Worm (Caenorhabditis elegans) whole organism, early embryonic: Measurements from ENCODE around the gene nac-3.

Source experiments
- B0310.2 ChIP-seq: sonication (generic microtip); optimal IDR thresholded peaks from 2 replicates; lab custom pipeline; 2016; ENCODE audit warnings: mild to moderate bottlenecking, missing genetic modification characterization, missing compliant biosample characterization
- F13C5.2 ChIP-seq: sonication (generic microtip); optimal IDR thresholded peaks from 2 replicates; lab custom pipeline; 2017; ENCODE audit warnings: mild to moderate bottlenecking, missing genetic modification characterization, inconsistent platforms, missing compliant biosample characterization
- aly-1 ChIP-seq: sonication (generic microtip); optimal IDR thresholded peaks from 2 replicates; lab custom pipeline; 2016; ENCODE audit warnings: missing genetic modification characterization, missing compliant biosample characterization
- ceh-13 ChIP-seq: fragments of 200-800 bp; sonication (Bioruptor generic); optimal IDR thresholded peaks from 2 replicates; lab custom pipeline; 2018; ENCODE audit warnings: mild to moderate bottlenecking, missing genetic modification characterization, missing compliant biosample characterization
- ceh-36 ChIP-seq: sonication (generic microtip); optimal IDR thresholded peaks from 2 replicates; lab custom pipeline; 2016; ENCODE audit warnings: missing genetic modification characterization, inconsistent platforms, missing compliant biosample characterization
- ets-7 ChIP-seq: sonication (generic microtip); optimal IDR thresholded peaks from 2 replicates; lab custom pipeline; 2016; ENCODE audit warnings: missing genotype, missing genetic modification characterization, missing compliant biosample characterization
- flt-1 ChIP-seq: fragments of 200-800 bp; sonication (Bioruptor generic); IDR thresholded peaks from 2 replicates; pipeline ENCODE4 v1.3.6; 2022; ENCODE audit warnings: missing genetic modification characterization, missing compliant biosample characterization
- hmbx-1 ChIP-seq: sonication (generic microtip); optimal IDR thresholded peaks from 2 replicates; lab custom pipeline; 2016; ENCODE audit warnings: mild to moderate bottlenecking, missing genetic modification characterization, missing compliant biosample characterization
- hmg-4 ChIP-seq: fragments of 200-800 bp; sonication (Bioruptor generic); optimal IDR thresholded peaks from 2 replicates; lab custom pipeline; 2018; ENCODE audit warnings: mild to moderate bottlenecking, missing genetic modification characterization, missing compliant biosample characterization
- hnd-1 ChIP-seq: sonication (generic microtip); optimal IDR thresholded peaks from 2 replicates; lab custom pipeline; 2016; ENCODE audit warnings: missing genetic modification characterization, missing compliant biosample characterization
- pes-1 ChIP-seq: fragments of 200-800 bp; sonication (Bioruptor generic); IDR thresholded peaks from 2 replicates; pipeline ENCODE4 v1.3.6; 2022; ENCODE audit warnings: missing genetic modification reagents, missing genetic modification characterization, missing compliant biosample characterization
- scrt-1 ChIP-seq: fragments of 200-800 bp; sonication (Bioruptor generic); IDR thresholded peaks from 2 replicates; pipeline ENCODE4 v1.3.6; 2022; ENCODE audit warnings: missing genetic modification characterization, missing compliant biosample characterization
- sea-1 ChIP-seq: fragments of 200-800 bp; sonication (Bioruptor generic); conservative IDR thresholded peaks from 2 replicates; pipeline ENCODE4 v1.3.6; 2022; ENCODE audit warnings: missing genetic modification characterization, missing compliant biosample characterization
- tbx-11 ChIP-seq: fragments of 200-800 bp; sonication (Bioruptor generic); IDR thresholded peaks from 2 replicates; pipeline ENCODE4 v1.3.6; 2022; ENCODE audit warnings: missing genetic modification characterization, missing compliant biosample characterization
- tbx-37 ChIP-seq: fragments of 200-800 bp; sonication (Bioruptor generic); conservative IDR thresholded peaks from 2 replicates; pipeline ENCODE4 v1.3.6; 2022; ENCODE audit warnings: missing genetic modification reagents, missing genetic modification characterization, missing compliant biosample characterization

Gene nac-3

ce11 chrIII:10202894-10203871, 50.6 kb downstream of the nac-3 start, which contains the start of gene chc-1:
Gene chc-1 (plus strand): TSS chrIII:10203821.
- TF ChIP-seq hnd-1: no peak
- TF ChIP-seq scrt-1 (GFP tag; lab: Robert Waterston, UW): no peak
- TF ChIP-seq F13C5.2 (tag; lab: Kevin White, UChicago): no peak
- peak; percentile 1 for TF ChIP-seq hmg-4 (GFP tag; lab: Kevin White, UChicago)
- no peak for TF ChIP-seq flt-1 (GFP tag; lab: Robert Waterston, UW)
- TF ChIP-seq sea-1 (GFP tag; lab: Robert Waterston, UW): no peak

ce11 chrIII:10206352-10206751, 53.8 kb downstream of the nac-3 start:
- TF ChIP-seq scrt-1 (GFP tag; lab: Robert Waterston, UW) (no peak), aly-1 (tag; lab: Kevin White, UChicago) (no peak), tbx-37 (GFP tag; lab: Robert Waterston, UW) (no peak), hmg-4 (GFP tag; lab: Kevin White, UChicago) (no peak), F13C5.2 (tag; lab: Kevin White, UChicago) (no peak), hnd-1 (no peak), ceh-13 (GFP tag; lab: Kevin White, UChicago) (no peak), B0310.2 (tag; lab: Kevin White, UChicago) (no peak), ets-7 (tag; lab: Kevin White, UChicago) (no peak), tbx-11 (GFP tag; lab: Robert Waterston, UW) (no peak), ceh-36 (no peak), sea-1 (GFP tag; lab: Robert Waterston, UW) (no peak), pes-1 (GFP tag; lab: Robert Waterston, UW) (no peak), hmbx-1 (tag; lab: Kevin White, UChicago) (no peak)
